Fruit fly (Drosophila melanogaster): ENCODE results near the gene CheB93a.

Gene CheB93a

DNA sequence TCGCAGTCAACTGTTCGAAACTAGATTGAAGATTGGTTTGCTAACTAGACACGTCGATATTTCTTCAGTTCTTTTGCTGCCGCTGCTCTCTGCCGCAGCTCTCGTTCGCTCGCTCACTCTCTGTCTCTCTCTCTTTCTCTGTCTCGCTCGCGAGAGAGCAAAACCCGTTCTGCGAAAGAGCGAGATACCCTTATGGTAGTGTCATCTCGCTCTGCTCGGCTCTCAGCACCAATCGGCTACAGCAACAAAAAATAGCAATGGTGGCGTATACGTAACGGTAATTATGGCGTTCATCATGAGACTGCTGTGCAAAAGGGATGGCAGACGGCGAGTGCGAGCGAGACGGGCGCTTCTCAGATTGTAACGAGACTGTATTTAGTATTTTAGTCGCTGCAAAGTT is 39.1 kb downstream of the CheB93a start, which contains the start of gene lbe:
TSS of gene lbe (minus strand) at position 204 of the 400 bp plus-strand sequence.
- TF ChIP-seq CG7786 (GFP tag; optimal IDR thresholded peaks at IDR 0.05) (no peak), CG2712 (tag; optimal IDR thresholded peaks at IDR 0.05) (no peak), Hr78 (GFP tag; optimal IDR thresholded peaks at IDR 0.05) (no peak), CG9609 (GFP tag; optimal IDR thresholded peaks at IDR 0.05) (no peak), CG12659 (GFP tag; optimal IDR thresholded peaks at IDR 0.05) (no peak), cad (GFP tag; optimal IDR thresholded peaks at IDR 0.05) (no peak), vvl (GFP tag; IDR thresholded peaks at IDR 0.05) (peak; percentile 82), so (GFP tag; IDR thresholded peaks at IDR 0.05) (no peak), pum (GFP tag; optimal IDR thresholded peaks at IDR 0.05) (no peak), CG9727 (GFP tag; optimal IDR thresholded peaks at IDR 0.05) (no peak), mirr (GFP tag; optimal IDR thresholded peaks at IDR 0.05) (peak; percentile 7), vnd (GFP tag; IDR thresholded peaks at IDR 0.05; ENCODE audit: partially characterized antibody) (no peak), CG18262 (tag; optimal IDR thresholded peaks at IDR 0.05) (no peak), prd (optimal IDR thresholded peaks at IDR 0.05) (no peak), prd (GFP tag; IDR thresholded peaks at IDR 0.05) (peak; percentile 46; the same call in 1 of the 3 replicates), CG30403 (GFP tag; optimal IDR thresholded peaks at IDR 0.05) (no peak), Hey (tag; optimal IDR thresholded peaks at IDR 0.05) (no peak), CG12155 (GFP tag; optimal IDR thresholded peaks at IDR 0.05) (peak; percentile 95), gro (GFP tag; optimal IDR thresholded peaks at IDR 0.05) (no peak), CG2116 (GFP tag; optimal IDR thresholded peaks at IDR 0.05) (no peak), wek (GFP tag; optimal IDR thresholded peaks at IDR 0.05) (peak; percentile 23), zen2 (GFP tag; IDR thresholded peaks at IDR 0.05; ENCODE audit: partially characterized antibody) (peak; percentile 70; the same call in 2 of the 3 replicates), klu (GFP tag; IDR thresholded peaks at IDR 0.05) (no peak), Ets97D (GFP tag; optimal IDR thresholded peaks at IDR 0.05) (no peak), kah (GFP tag; optimal IDR thresholded peaks at IDR 0.05) (no peak), CG13894 (tag; optimal IDR thresholded peaks at IDR 0.05) (no peak), Gug (GFP tag; IDR thresholded peaks at IDR 0.05) (no peak), CG4328 (GFP tag; optimal IDR thresholded peaks at IDR 0.05) (no peak), CG31224 (GFP tag; IDR thresholded peaks at IDR 0.05) (no peak), CG12219 (GFP tag; optimal IDR thresholded peaks at IDR 0.05) (no peak), ken (GFP tag; IDR thresholded peaks at IDR 0.05) (no peak), CG11696 (GFP tag; IDR thresholded peaks at IDR 0.05) (no peak), Elba2 (GFP tag; optimal IDR thresholded peaks at IDR 0.05) (no peak), CG8290 (GFP tag; optimal IDR thresholded peaks at IDR 0.05) (no peak), CG8290 (tag; optimal IDR thresholded peaks at IDR 0.05) (no peak), gfzf (GFP tag; optimal IDR thresholded peaks at IDR 0.05) (no peak), CG9817 (tag; optimal IDR thresholded peaks at IDR 0.05) (no peak), Blimp-1 (GFP tag; optimal IDR thresholded peaks at IDR 0.05) (no peak), sqz (GFP tag; optimal IDR thresholded peaks at IDR 0.05) (peak; percentile 75), ewg (GFP tag; optimal IDR thresholded peaks at IDR 0.05) (peak; percentile 94), CG3281 (GFP tag; optimal IDR thresholded peaks at IDR 0.05) (no peak), CG11247 (GFP tag; IDR thresholded peaks at IDR 0.05) (no peak), CG17328 (GFP tag; IDR thresholded peaks at IDR 0.05) (0 out of 2 replicates have a peak, but pooled peaks have one; percentile 9), Antp (GFP tag; optimal IDR thresholded peaks at IDR 0.05) (no peak), row (GFP tag; IDR thresholded peaks at IDR 0.05) (no peak), ranshi (GFP tag; IDR thresholded peaks at IDR 0.05) (no peak), ci (GFP tag; IDR thresholded peaks at IDR 0.05) (peak; percentile 71; the same call in 2 of the 3 replicates), Asciz (GFP tag; optimal IDR thresholded peaks at IDR 0.05) (no peak), ssp (GFP tag; IDR thresholded peaks at IDR 0.05) (no peak), CG17612 (GFP tag; IDR thresholded peaks at IDR 0.05) (no peak), CG10959 (GFP tag; IDR thresholded peaks at IDR 0.05) (no peak), Nf-YB (GFP tag; optimal IDR thresholded peaks at IDR 0.05) (peak; percentile 100)
